Fruit fly (Drosophila melanogaster) Kc167 (cell line): ENCODE data around the gene Rnf11.

Source experiments
- Myc ChIP-seq: fragments of >200 bp; optimal IDR thresholded peaks from 2 replicates; lab custom pipeline; 2017; ENCODE audit warnings: missing external identifiers
- Sin3A ChIP-seq: fragments of >200 bp; optimal IDR thresholded peaks from 2 replicates; lab custom pipeline; 2018; ENCODE audit warnings: missing external identifiers
- h ChIP-seq: fragments of >200 bp; optimal IDR thresholded peaks from 3 replicates; lab custom pipeline; 2018; ENCODE audit warnings: missing external identifiers
- psq ChIP-seq: fragments of >200 bp; optimal IDR thresholded peaks from 2 replicates; lab custom pipeline; 2017; ENCODE audit warnings: missing external identifiers
- ttk ChIP-seq: sonication (Bioruptor generic); optimal IDR thresholded peaks from 2 replicates; lab custom pipeline; 2017; ENCODE audit warnings: missing external identifiers

dm6 chr4:315322-315721 is 599 bp downstream of the Rnf11 start:
- TF ChIP-seq Myc (lab: Kevin White, UChicago) (no peak), psq (lab: Kevin White, UChicago) (no peak), h (lab: Kevin White, UChicago) (no peak), ttk (no peak), Sin3A (lab: Kevin White, UChicago) (no peak)
